Fruit fly (Drosophila melanogaster): Measurements from ENCODE around the gene CG3517.

DNA sequence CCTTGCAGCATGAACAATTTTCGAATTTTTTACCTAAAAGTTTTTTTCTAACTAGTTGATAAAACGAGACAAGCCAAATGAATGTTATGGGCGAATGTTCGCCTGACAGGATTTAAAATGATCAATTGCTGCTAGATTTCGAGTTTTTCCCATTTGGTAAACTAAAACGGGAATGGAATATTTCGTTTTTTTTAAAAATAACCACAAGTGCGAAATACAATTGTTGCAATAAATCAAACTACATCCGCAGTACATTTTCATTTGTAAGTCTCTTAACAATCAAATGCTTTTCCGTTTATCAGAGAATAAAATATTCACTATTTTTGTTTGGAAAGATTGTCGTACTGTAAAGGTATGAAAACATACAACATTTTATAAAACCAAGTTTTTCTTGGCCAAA is at the start of gene CG3517:
- TF ChIP-seq CG9948 (tag; optimal IDR thresholded peaks at IDR 0.05) (no peak), Pif1A (GFP tag; optimal IDR thresholded peaks at IDR 0.05) (no peak), gl (tag; optimal IDR thresholded peaks at IDR 0.05) (no peak), CG34367 (tag; optimal IDR thresholded peaks at IDR 0.05) (no peak), Snoo (tag; optimal IDR thresholded peaks at IDR 0.05) (no peak), CG15710 (tag; optimal IDR thresholded peaks at IDR 0.05) (no peak), rn (GFP tag; IDR thresholded peaks at IDR 0.05) (no peak), CG4496 (GFP tag; IDR thresholded peaks at IDR 0.05) (no peak), CG13204 (GFP tag; optimal IDR thresholded peaks at IDR 0.05) (no peak), EcR (GFP tag; optimal IDR thresholded peaks at IDR 0.05) (no peak), Ets98B (GFP tag; IDR thresholded peaks at IDR 0.05) (no peak), CG17806 (tag; optimal IDR thresholded peaks at IDR 0.05) (no peak), CG12605 (GFP tag; IDR thresholded peaks at IDR 0.05) (no peak)
